Worm (Caenorhabditis elegans): ENCODE results near the gene hic-1.

The hic-1 gene

DNA sequence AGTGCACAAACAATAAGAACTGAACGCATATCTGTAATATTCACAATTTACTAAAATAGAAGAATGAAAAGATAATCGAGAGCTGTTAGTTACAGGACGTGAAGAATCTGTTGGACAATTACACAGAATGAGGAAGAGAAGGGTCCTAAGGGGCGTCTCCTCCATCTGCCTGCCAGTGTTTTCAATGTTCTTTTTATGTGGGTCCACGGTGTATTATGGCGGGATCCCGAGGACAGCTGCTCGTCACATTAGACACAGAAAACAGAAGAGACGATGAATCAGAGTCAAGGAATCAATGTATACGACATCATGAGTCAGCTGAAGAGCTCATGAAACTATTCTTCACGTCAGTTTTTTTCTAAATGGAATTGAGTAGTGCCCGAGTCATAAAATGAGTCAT is 1.5 kb downstream of the hic-1 start, which contains the start of gene ttr-6:
Gene ttr-6 (minus strand): TSS at position 33 of the 400 bp plus-strand sequence.
- no peak for TF ChIP-seq ceh-36 (tag; optimal IDR thresholded peaks at IDR 0.05)
- TF ChIP-seq ama-1 (optimal IDR thresholded peaks at IDR 0.05), result no peak
- TF ChIP-seq sea-1 (GFP tag; conservative IDR thresholded peaks at IDR 0.05), result no peak
- TF ChIP-seq ceh-13 (GFP tag; optimal IDR thresholded peaks at IDR 0.05), result no peak
- TF ChIP-seq tbx-37 (GFP tag; conservative IDR thresholded peaks at IDR 0.05), result no peak
- no peak for TF ChIP-seq hnd-1 (tag; optimal IDR thresholded peaks at IDR 0.05)
- no peak for TF ChIP-seq hmbx-1 (tag; optimal IDR thresholded peaks at IDR 0.05)
- no peak for TF ChIP-seq F13C5.2 (tag; optimal IDR thresholded peaks at IDR 0.05)

DNA sequence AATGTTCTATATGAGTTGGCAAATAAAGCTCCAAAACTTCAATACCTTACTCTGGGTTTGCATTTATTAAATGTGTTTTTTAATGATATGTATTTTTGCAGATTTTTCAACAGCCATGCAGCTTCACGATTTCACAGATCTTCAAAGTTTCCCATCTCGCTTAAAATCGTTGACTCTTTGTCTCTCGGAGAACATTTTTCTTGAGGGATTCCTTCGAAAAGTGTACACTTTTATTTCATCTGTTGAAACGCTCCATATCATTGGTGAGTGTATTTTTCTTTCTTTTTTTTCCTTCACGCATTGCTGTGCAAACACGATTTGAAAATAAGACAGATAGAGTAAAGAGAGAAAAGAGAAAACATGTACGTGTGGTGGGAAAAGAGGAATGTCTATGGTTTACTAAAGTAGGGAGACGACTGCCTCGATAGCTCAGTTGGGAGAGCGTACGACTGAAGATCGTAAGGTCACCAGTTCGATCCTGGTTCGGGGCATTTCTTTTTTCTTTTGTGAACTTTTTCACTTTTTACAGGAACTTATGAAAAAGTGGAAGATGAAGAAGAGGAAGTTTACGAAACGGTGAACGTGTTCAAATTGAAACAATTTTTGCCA is 5.3 kb downstream of the hic-1 start:
- TF ChIP-seq sea-1 (GFP tag; conservative IDR thresholded peaks at IDR 0.05) (peak; percentile 93), ets-7 (tag; optimal IDR thresholded peaks at IDR 0.05) (peak; percentile 83), flt-1 (GFP tag; IDR thresholded peaks at IDR 0.05) (peak; percentile 95), ama-1 (optimal IDR thresholded peaks at IDR 0.05) (no peak), hmg-4 (GFP tag; optimal IDR thresholded peaks at IDR 0.05) (no peak), ceh-36 (tag; optimal IDR thresholded peaks at IDR 0.05) (peak; percentile 84), tbx-11 (GFP tag; IDR thresholded peaks at IDR 0.05) (peak; percentile 92), tra-4 (tag; optimal IDR thresholded peaks at IDR 0.05) (peak; percentile 39), B0310.2 (tag; optimal IDR thresholded peaks at IDR 0.05) (peak; percentile 79), ceh-13 (GFP tag; optimal IDR thresholded peaks at IDR 0.05) (peak; percentile 71), hmbx-1 (tag; optimal IDR thresholded peaks at IDR 0.05) (peak; percentile 59), tbx-37 (GFP tag; conservative IDR thresholded peaks at IDR 0.05) (peak; percentile 96), aly-1 (tag; optimal IDR thresholded peaks at IDR 0.05) (peak; percentile 94), scrt-1 (GFP tag; IDR thresholded peaks at IDR 0.05) (peak; percentile 96), hnd-1 (tag; optimal IDR thresholded peaks at IDR 0.05) (peak; percentile 86), pes-1 (GFP tag; IDR thresholded peaks at IDR 0.05) (peak; percentile 95), F13C5.2 (tag; optimal IDR thresholded peaks at IDR 0.05) (peak; percentile 85)

DNA sequence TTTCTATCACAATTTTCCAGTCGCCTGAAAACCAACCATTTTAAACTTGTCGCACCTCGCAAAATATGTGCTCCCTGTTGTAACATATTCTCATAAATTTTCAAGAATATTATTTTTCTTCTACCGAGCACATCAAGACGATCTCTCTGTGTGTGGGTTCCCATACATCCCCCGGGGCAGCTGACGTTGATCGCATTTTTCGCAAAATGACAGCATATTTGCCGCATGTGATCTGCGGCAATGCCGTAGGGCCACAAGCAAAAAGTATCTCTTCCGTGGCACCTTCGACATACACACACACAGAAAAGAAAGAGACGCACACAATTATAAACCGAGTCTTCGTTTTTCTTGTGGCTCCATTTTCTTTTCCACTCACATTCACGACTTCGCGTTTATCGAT is 7.0 kb downstream of the hic-1 start:
- TF ChIP-seq F13C5.2 (tag; optimal IDR thresholded peaks at IDR 0.05) (no peak), flt-1 (GFP tag; IDR thresholded peaks at IDR 0.05) (no peak), scrt-1 (GFP tag; IDR thresholded peaks at IDR 0.05) (no peak), ceh-36 (tag; optimal IDR thresholded peaks at IDR 0.05) (no peak), B0310.2 (tag; optimal IDR thresholded peaks at IDR 0.05) (no peak), ama-1 (optimal IDR thresholded peaks at IDR 0.05) (no peak)

DNA sequence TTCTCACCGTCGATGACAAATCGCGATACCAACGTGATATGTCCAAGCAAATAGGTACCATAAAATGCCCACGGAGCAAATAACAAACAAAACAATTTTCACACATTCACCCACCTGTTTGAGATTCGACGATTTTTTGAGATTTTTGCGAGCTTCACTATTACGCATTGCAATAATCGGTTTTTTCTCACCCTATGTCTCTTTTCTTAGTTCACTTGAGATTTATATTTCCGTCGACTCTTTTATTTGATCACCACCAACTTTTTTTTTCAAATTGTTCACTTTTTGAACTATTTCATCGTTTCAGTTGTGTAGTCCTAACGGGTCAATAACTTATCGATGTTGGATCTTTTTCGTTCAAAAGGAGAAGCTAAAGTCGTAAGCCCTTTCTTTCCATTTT is 10.1 kb downstream of the hic-1 start, which contains the start of gene fbxl-4:
Gene fbxl-4 (plus strand): TSS at position 301 of the 400 bp plus-strand sequence.
- TF ChIP-seq tra-4 (tag; optimal IDR thresholded peaks at IDR 0.05) (no peak), ceh-13 (GFP tag; optimal IDR thresholded peaks at IDR 0.05) (no peak)

DNA sequence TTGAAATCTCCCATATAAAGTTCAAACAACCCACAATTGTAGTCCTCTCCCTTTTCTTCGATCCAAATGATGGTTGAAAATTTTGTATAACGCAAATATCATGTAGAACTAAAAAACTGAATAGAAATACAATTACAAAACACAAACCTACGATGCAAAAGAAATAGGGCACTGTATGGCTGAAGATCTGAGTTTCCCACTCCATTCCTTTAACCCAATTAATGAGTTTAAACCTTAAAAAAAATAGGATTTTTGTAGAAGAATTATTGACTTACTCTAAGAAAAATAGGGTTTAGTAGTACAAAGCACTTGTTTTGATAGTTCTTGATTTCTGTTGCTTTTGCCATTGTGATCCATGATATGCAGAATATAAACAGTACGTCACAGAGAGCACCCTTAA is 15.2 kb downstream of the hic-1 start:
- TF ChIP-seq ama-1 (optimal IDR thresholded peaks at IDR 0.05) (no peak), tbx-11 (GFP tag; IDR thresholded peaks at IDR 0.05) (no peak), sea-1 (GFP tag; conservative IDR thresholded peaks at IDR 0.05) (no peak), aly-1 (tag; optimal IDR thresholded peaks at IDR 0.05) (no peak), tbx-37 (GFP tag; conservative IDR thresholded peaks at IDR 0.05) (no peak), ceh-13 (GFP tag; optimal IDR thresholded peaks at IDR 0.05) (no peak), tra-4 (tag; optimal IDR thresholded peaks at IDR 0.05) (no peak), pes-1 (GFP tag; IDR thresholded peaks at IDR 0.05) (no peak), flt-1 (GFP tag; IDR thresholded peaks at IDR 0.05) (no peak), F13C5.2 (tag; optimal IDR thresholded peaks at IDR 0.05) (no peak), hmg-4 (GFP tag; optimal IDR thresholded peaks at IDR 0.05) (no peak), hmbx-1 (tag; optimal IDR thresholded peaks at IDR 0.05) (no peak), hnd-1 (tag; optimal IDR thresholded peaks at IDR 0.05) (no peak), B0310.2 (tag; optimal IDR thresholded peaks at IDR 0.05) (no peak), ets-7 (tag; optimal IDR thresholded peaks at IDR 0.05) (no peak)

DNA sequence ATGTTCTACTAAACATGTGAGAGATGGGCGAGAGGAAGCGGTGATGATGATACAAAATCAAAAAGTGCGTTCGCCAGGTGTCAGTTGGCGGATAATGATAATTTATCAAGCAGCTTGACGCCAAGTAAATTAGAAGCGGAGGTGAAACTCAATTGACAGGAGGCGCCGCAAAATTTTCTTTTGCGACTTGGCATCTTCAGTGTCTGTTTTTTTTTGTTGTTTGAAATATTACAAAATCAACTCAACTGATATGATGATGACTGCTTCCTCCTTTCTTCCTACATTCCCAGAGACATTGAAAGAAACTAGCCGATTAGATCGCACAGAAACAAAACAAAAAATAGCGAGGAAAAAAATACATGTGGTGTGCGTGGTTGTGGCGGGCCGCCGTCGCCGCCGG is 22.6 kb downstream of the hic-1 start:
- TF ChIP-seq ceh-13 (GFP tag; optimal IDR thresholded peaks at IDR 0.05) (no peak), ama-1 (optimal IDR thresholded peaks at IDR 0.05) (no peak)

DNA sequence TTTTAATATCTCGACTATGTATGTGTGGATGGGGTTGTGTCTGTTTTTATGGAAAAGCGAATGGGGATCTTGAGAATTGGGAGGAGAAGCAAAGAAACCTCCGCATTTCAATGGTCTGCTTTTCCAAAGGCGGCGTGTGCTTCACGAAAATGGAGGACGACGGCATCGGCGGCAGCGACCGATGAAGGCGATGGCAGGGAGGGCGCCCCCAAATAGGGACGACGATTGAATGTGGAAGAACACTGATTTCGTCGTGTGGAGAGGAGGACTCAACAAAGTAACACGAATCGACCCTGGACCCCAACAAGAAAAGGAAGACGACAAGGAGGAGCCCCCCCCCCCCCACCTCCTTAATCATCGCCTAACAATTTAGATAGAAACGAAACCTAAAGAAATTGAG is 25.6 kb downstream of the hic-1 start:
- TF ChIP-seq tra-4 (tag; optimal IDR thresholded peaks at IDR 0.05) (no peak), aly-1 (tag; optimal IDR thresholded peaks at IDR 0.05) (no peak), ama-1 (optimal IDR thresholded peaks at IDR 0.05) (no peak), tbx-11 (GFP tag; IDR thresholded peaks at IDR 0.05) (no peak), pes-1 (GFP tag; IDR thresholded peaks at IDR 0.05) (no peak), ets-7 (tag; optimal IDR thresholded peaks at IDR 0.05) (no peak), flt-1 (GFP tag; IDR thresholded peaks at IDR 0.05) (no peak), hmg-4 (GFP tag; optimal IDR thresholded peaks at IDR 0.05) (no peak), scrt-1 (GFP tag; IDR thresholded peaks at IDR 0.05) (no peak), hnd-1 (tag; optimal IDR thresholded peaks at IDR 0.05) (no peak), ceh-36 (tag; optimal IDR thresholded peaks at IDR 0.05) (no peak), B0310.2 (tag; optimal IDR thresholded peaks at IDR 0.05) (no peak), ceh-13 (GFP tag; optimal IDR thresholded peaks at IDR 0.05) (no peak), tbx-37 (GFP tag; conservative IDR thresholded peaks at IDR 0.05) (no peak), sea-1 (GFP tag; conservative IDR thresholded peaks at IDR 0.05) (no peak)

DNA sequence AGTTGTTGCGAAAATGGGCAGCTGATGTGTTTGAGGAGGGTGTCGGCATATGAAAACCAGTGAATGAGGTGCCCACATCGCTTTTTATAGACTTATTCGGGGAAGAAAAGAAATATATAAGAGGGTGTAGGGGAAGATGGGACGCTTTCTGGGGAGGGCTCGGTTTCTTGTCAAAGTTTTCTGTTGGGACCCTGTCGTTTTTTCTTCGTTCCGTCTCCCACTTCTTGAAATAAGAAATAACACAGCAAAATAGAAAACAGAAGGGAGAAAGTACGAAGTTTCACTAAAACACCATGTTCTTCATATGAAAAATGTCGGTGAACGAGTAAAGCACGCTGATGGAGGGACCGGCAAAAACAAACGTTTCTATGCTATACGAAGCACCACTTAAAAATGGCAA is 29.0 kb downstream of the hic-1 start, which contains the start of gene dop-3:
Gene dop-3 (minus strand): TSS at position 101 of the 400 bp plus-strand sequence.
- TF ChIP-seq ceh-13 (GFP tag; optimal IDR thresholded peaks at IDR 0.05) (no peak), tbx-37 (GFP tag; conservative IDR thresholded peaks at IDR 0.05) (no peak), aly-1 (tag; optimal IDR thresholded peaks at IDR 0.05) (no peak), tra-4 (tag; optimal IDR thresholded peaks at IDR 0.05) (no peak), ama-1 (optimal IDR thresholded peaks at IDR 0.05) (no peak), hmg-4 (GFP tag; optimal IDR thresholded peaks at IDR 0.05) (no peak), sea-1 (GFP tag; conservative IDR thresholded peaks at IDR 0.05) (no peak), F13C5.2 (tag; optimal IDR thresholded peaks at IDR 0.05) (no peak), B0310.2 (tag; optimal IDR thresholded peaks at IDR 0.05) (no peak), ets-7 (tag; optimal IDR thresholded peaks at IDR 0.05) (no peak), hmbx-1 (tag; optimal IDR thresholded peaks at IDR 0.05) (no peak), scrt-1 (GFP tag; IDR thresholded peaks at IDR 0.05) (no peak)
